Worm (Caenorhabditis elegans): ENCODE data around the gene F56D6.9.

ce11 chrIV:3864944-3865343 lies 27.2 kb upstream of the F56D6.9 start, which contains the start of gene aat-8:
- TF ChIP-seq elt-3 (tag; optimal IDR thresholded peaks at IDR 0.05) (no peak), nhr-237 (tag; optimal IDR thresholded peaks at IDR 0.05) (no peak), nhr-28 (tag; optimal IDR thresholded peaks at IDR 0.05) (no peak)
